Fruit fly (Drosophila melanogaster) S2 (cell line): Measurements from ENCODE around the gene st.

Source experiments
- CG8478 ChIP-seq: fragments of >200 bp; optimal IDR thresholded peaks from 2 replicates; lab custom pipeline; 2018
- CTCF ChIP-seq, 2 experiments: fragments of >200 bp; optimal IDR thresholded peaks; 2 replicates each; lab custom pipeline; 2018

Gene st

dm6 chr3L:16542998-16543624 is 45.7 kb downstream of the st start, which contains the start of gene CG43373:
TSS of gene CG43373 (minus strand) at chr3L:16543370.
- no peak for TF ChIP-seq CG8478
- TF ChIP-seq CTCF (optimal IDR thresholded peaks at IDR 0.05; lab: Kevin White, UChicago), result no peak

- no peak for TF ChIP-seq CTCF (optimal IDR thresholded peaks at IDR 0.05; lab: Kevin White, UChicago)
- no peak for TF ChIP-seq CG8478
Measured at dm6 chr3L:16544220-16544619, 46.8 kb downstream of the st start.

- no peak for TF ChIP-seq CTCF (optimal IDR thresholded peaks at IDR 0.05; lab: Kevin White, UChicago)
- TF ChIP-seq CG8478, result no peak
Measured at dm6 chr3L:16545511-16545910, 48.1 kb downstream of the st start, which contains the start of gene CG13033. TSS of gene CG13033 (minus strand) at chr3L:16545628.

- TF ChIP-seq CTCF (optimal IDR thresholded peaks at IDR 0.05; lab: Kevin White, UChicago) (no peak), CG8478 (no peak)
Measured at dm6 chr3L:16546159-16546558, 48.7 kb downstream of the st start.
